Worm (Caenorhabditis elegans): ENCODE results near the gene osm-6.

- no peak for TF ChIP-seq zag-1 (tag; optimal IDR thresholded peaks at IDR 0.05)
- no peak for TF ChIP-seq egl-27 (tag; optimal IDR thresholded peaks at IDR 0.05)
These were observed 29.6 kb downstream of the osm-6 start for ce11 chrV:11897604-11898003.
